Worm (Caenorhabditis elegans): ENCODE measurements around the gene F11E6.11.

DNA sequence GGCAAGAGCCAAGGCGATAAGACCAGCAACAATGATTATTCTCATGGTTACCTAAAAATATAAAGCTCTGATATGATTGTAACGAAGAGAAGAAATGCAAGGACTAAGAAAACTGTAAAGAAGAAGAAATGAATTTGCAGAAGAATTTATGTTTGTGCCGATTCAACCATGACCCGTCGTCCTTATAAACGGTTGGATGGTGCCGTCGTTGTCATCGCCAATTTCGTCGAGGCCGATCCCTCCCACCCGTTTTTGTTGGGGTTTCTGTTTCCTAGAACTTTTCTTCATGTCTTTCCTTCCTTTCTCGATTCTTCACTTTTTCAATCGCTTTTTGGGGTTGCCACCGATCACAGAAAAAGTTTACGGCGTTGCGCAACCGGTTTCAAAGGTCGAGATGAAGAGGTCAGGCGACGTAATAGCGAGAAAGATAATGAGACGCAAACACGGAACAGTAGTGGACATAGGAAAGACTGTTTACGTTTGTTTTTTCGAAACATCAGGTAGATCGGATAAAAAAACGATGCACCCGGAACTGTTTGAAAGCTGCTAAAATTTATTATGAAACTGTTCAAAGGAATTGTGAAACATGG is 29.3 kb downstream of the F11E6.11 start, which contains the start of gene epic-1:
- no peak for TF ChIP-seq ceh-32 (tag; optimal IDR thresholded peaks at IDR 0.05; ENCODE audit: poor library complexity)
- no peak for TF ChIP-seq nhr-41 (GFP tag; IDR thresholded peaks at IDR 0.05)
- TF ChIP-seq mxl-3 (GFP tag; optimal IDR thresholded peaks at IDR 0.05), result no peak
- TF ChIP-seq pha-4 (GFP tag; IDR thresholded peaks at IDR 0.05), result no peak
- no peak for TF ChIP-seq pha-4 (tag; optimal IDR thresholded peaks at IDR 0.05)
- TF ChIP-seq aly-2 (tag; optimal IDR thresholded peaks at IDR 0.05), result no peak
- TF ChIP-seq D1046.2 (GFP tag; IDR thresholded peaks at IDR 0.05), result no peak
- no peak for TF ChIP-seq ceh-20 (GFP tag; IDR thresholded peaks at IDR 0.05)
- no peak for TF ChIP-seq snpc-4 (tag; optimal IDR thresholded peaks at IDR 0.05)
- TF ChIP-seq madf-5 (GFP tag; IDR thresholded peaks at IDR 0.05), result no peak
- TF ChIP-seq dpl-1 (GFP tag; optimal IDR thresholded peaks at IDR 0.05), result no peak

Measured in whole organism, L4 larva.